Worm (Caenorhabditis elegans) whole organism, young adult: ENCODE measurements around the gene lrch-1.

Experiments
- B0035.1 ChIP-seq: sonication (generic microtip); optimal IDR thresholded peaks from 2 replicates; lab custom pipeline; 2016; ENCODE audit warnings: missing genetic modification characterization, mild to moderate bottlenecking, missing compliant biosample characterization, missing genotype, missing genetic modification reagents
- B0336.3 ChIP-seq: fragments of 200-800 bp; sonication (Bioruptor generic); IDR thresholded peaks from 2 replicates; pipeline ENCODE4 v1.3.6; 2022; ENCODE audit warnings: missing genetic modification characterization, missing compliant biosample characterization
- F49E8.2 ChIP-seq: sonication (generic microtip); optimal IDR thresholded peaks from 3 replicates; lab custom pipeline; 2017; ENCODE audit warnings: missing genetic modification characterization, mild to moderate bottlenecking, missing compliant biosample characterization, antibody characterized with exemption, moderate library complexity; ENCODE audit not compliant: insufficient read depth
- Y53F4B.3 ChIP-seq: fragments of 200-800 bp; sonication (Bioruptor generic); IDR thresholded peaks from 2 replicates; pipeline ENCODE4 v1.3.6; 2022; ENCODE audit warnings: missing genetic modification reagents, missing genetic modification characterization, missing compliant biosample characterization
- Y53G8AR.9 ChIP-seq: fragments of 200-800 bp; sonication (Bioruptor generic); conservative IDR thresholded peaks from 2 replicates; pipeline ENCODE4 v1.3.6; 2022; ENCODE audit warnings: missing genetic modification reagents, missing genetic modification characterization, missing compliant biosample characterization
- Y79H2A.3 ChIP-seq: fragments of 200-800 bp; sonication (Bioruptor generic); conservative IDR thresholded peaks from 2 replicates; pipeline ENCODE4 v1.3.6; 2022; ENCODE audit warnings: missing genetic modification reagents, missing genetic modification characterization, missing compliant biosample characterization
- Y95B8A.8 ChIP-seq: fragments of 200-800 bp; sonication (Bioruptor generic); IDR thresholded peaks from 2 replicates; pipeline ENCODE4 v1.3.6; 2022; ENCODE audit warnings: missing genetic modification reagents, missing genetic modification characterization, missing compliant biosample characterization
- ZK185.1 ChIP-seq: sonication (generic microtip); optimal IDR thresholded peaks from 2 replicates; lab custom pipeline; 2016; ENCODE audit warnings: mild to moderate bottlenecking, missing genetic modification characterization, missing compliant biosample characterization; ENCODE audit not compliant: poor library complexity, severe bottlenecking
- ama-1 ChIP-seq, 3 experiments: fragments of 150-350 bp in 1 of 3; sonication (generic microtip) in 2 of 3; optimal IDR thresholded peaks; 2 replicates each; lab custom pipeline; 2014 to 2018; ENCODE audit warnings: missing biosample characterization in 2 of 3, missing genetic modification characterization in 2 of 3, missing genetic modification reagents in 2 of 3
- aptf-2 ChIP-seq: fragments of 200-800 bp; sonication (Bioruptor generic); conservative IDR thresholded peaks from 2 replicates; pipeline ENCODE4 v1.3.6; 2022; ENCODE audit warnings: missing genetic modification reagents, missing genetic modification characterization, missing compliant biosample characterization
- attf-5 ChIP-seq: fragments of 200-800 bp; sonication (Bioruptor generic); optimal IDR thresholded peaks from 2 replicates; lab custom pipeline; 2018; ENCODE audit warnings: mild to moderate bottlenecking, missing genetic modification characterization, missing compliant biosample characterization
- bed-1 ChIP-seq: fragments of 200-800 bp; sonication (Bioruptor generic); IDR thresholded peaks from 2 replicates; pipeline ENCODE4 v1.3.6; 2022; ENCODE audit warnings: missing genetic modification reagents, missing genetic modification characterization, missing compliant biosample characterization
- cebp-1 ChIP-seq, 2 experiments: fragments of 200-800 bp in 1 of 2; sonication (Bioruptor generic) in 1 of 2; sonication (generic microtip) in 1 of 2; IDR thresholded peaks in 1 of 2; optimal IDR thresholded peaks in 1 of 2; 2 replicates each; pipeline versions ENCODE4 v1.3.6 to Lab custom; 2017 to 2022; ENCODE audit warnings: missing compliant biosample characterization in 2 of 2, missing genetic modification characterization in 2 of 2, mild to moderate bottlenecking in 1 of 2, missing genetic modification reagents in 1 of 2, moderate library complexity in 1 of 2
- ceh-100 ChIP-seq: fragments of 200-800 bp; sonication (Bioruptor generic); IDR thresholded peaks from 2 replicates; pipeline ENCODE4 v1.3.6; 2022; ENCODE audit warnings: missing genetic modification reagents, missing genetic modification characterization, missing compliant biosample characterization
- ceh-91 ChIP-seq: fragments of 200-800 bp; sonication (Bioruptor generic); IDR thresholded peaks from 2 replicates; pipeline ENCODE4 v1.3.6; 2022; ENCODE audit warnings: missing genetic modification reagents, missing genetic modification characterization, missing compliant biosample characterization
- dox-1 ChIP-seq: fragments of 200-800 bp; sonication (Bioruptor generic); IDR thresholded peaks from 2 replicates; pipeline ENCODE4 v1.3.6; 2022; ENCODE audit warnings: missing genetic modification reagents, missing genetic modification characterization, missing compliant biosample characterization
- dpl-1 ChIP-seq: fragments of 150-350 bp; optimal IDR thresholded peaks from 2 replicates; lab custom pipeline; 2014; ENCODE audit warnings: missing biosample characterization, missing genetic modification reagents, missing genetic modification characterization
- him-1 ChIP-seq: sonication (generic microtip); optimal IDR thresholded peaks from 2 replicates; lab custom pipeline; 2016; ENCODE audit warnings: missing genotype, missing genetic modification reagents, missing genetic modification characterization, missing compliant biosample characterization
- hlh-12 ChIP-seq: sonication (generic microtip); optimal IDR thresholded peaks from 2 replicates; lab custom pipeline; 2016; ENCODE audit warnings: missing genetic modification characterization, missing compliant biosample characterization
- hlh-26 ChIP-seq: fragments of 200-800 bp; sonication (Bioruptor generic); conservative IDR thresholded peaks from 2 replicates; pipeline ENCODE4 v1.3.6; 2022; ENCODE audit warnings: missing genetic modification reagents, missing genetic modification characterization, missing compliant biosample characterization
- hmg-1.2 ChIP-seq: fragments of 200-800 bp; sonication (Bioruptor generic); IDR thresholded peaks from 2 replicates; pipeline ENCODE4 v1.3.6; 2022; ENCODE audit warnings: missing genetic modification reagents, missing genetic modification characterization, missing compliant biosample characterization
- hmg-20 ChIP-seq: fragments of 200-800 bp; sonication (Bioruptor generic); IDR thresholded peaks from 2 replicates; pipeline ENCODE4 v1.3.6; 2022; ENCODE audit warnings: missing genetic modification reagents, missing genetic modification characterization, missing compliant biosample characterization
- hrde-1 ChIP-seq: sonication (generic microtip); optimal IDR thresholded peaks from 2 replicates; lab custom pipeline; 2016; ENCODE audit warnings: missing genetic modification characterization, mild to moderate bottlenecking, missing compliant biosample characterization, moderate library complexity, missing genotype, missing genetic modification reagents, borderline replicate concordance
- lag-1 ChIP-seq: fragments of 200-800 bp; sonication (Bioruptor generic); IDR thresholded peaks from 2 replicates; pipeline ENCODE4 v1.3.6; 2022; ENCODE audit warnings: missing genetic modification reagents, missing genetic modification characterization, missing compliant biosample characterization
- lin-35 ChIP-seq, 3 experiments: fragments of 150-350 bp in 2 of 3; sonication (generic microtip) in 1 of 3; optimal IDR thresholded peaks; 2 replicates each; lab custom pipeline; 2014 to 2018; ENCODE audit warnings: missing biosample characterization in 3 of 3, missing genetic modification characterization in 3 of 3, missing genetic modification reagents in 3 of 3
- madf-3 ChIP-seq: fragments of 200-800 bp; sonication (Bioruptor generic); IDR thresholded peaks from 2 replicates; pipeline ENCODE4 v1.3.6; 2022; ENCODE audit warnings: missing genetic modification reagents, missing genetic modification characterization, missing compliant biosample characterization
- madf-8 ChIP-seq: fragments of 200-800 bp; sonication (Bioruptor generic); conservative IDR thresholded peaks from 2 replicates; pipeline ENCODE4 v1.3.6; 2022; ENCODE audit warnings: missing genetic modification reagents, missing genetic modification characterization, missing compliant biosample characterization
- mxl-1 ChIP-seq: sonication (generic microtip); optimal IDR thresholded peaks from 2 replicates; lab custom pipeline; 2016; ENCODE audit warnings: missing genetic modification characterization, missing compliant biosample characterization
- nfya-2 ChIP-seq: fragments of 200-800 bp; sonication (Bioruptor generic); IDR thresholded peaks from 2 replicates; pipeline ENCODE4 v1.3.6; 2022; ENCODE audit warnings: missing genetic modification reagents, missing genetic modification characterization, missing compliant biosample characterization
- nfyb-1 ChIP-seq: fragments of 200-800 bp; sonication (Bioruptor generic); IDR thresholded peaks from 2 replicates; pipeline ENCODE4 v1.3.6; 2022; ENCODE audit warnings: missing genetic modification reagents, missing genetic modification characterization, missing compliant biosample characterization
- nhr-120 ChIP-seq: fragments of 200-800 bp; sonication (Bioruptor generic); IDR thresholded peaks from 2 replicates; pipeline ENCODE4 v1.3.6; 2022; ENCODE audit warnings: missing genetic modification characterization, missing compliant biosample characterization
- nhr-179 ChIP-seq: sonication (generic microtip); optimal IDR thresholded peaks from 2 replicates; lab custom pipeline; 2016; ENCODE audit warnings: mild to moderate bottlenecking, missing genetic modification characterization, missing compliant biosample characterization
- nhr-80 ChIP-seq: sonication (generic microtip); optimal IDR thresholded peaks from 2 replicates; lab custom pipeline; 2016; ENCODE audit warnings: missing genetic modification characterization, missing compliant biosample characterization
- pha-4 ChIP-seq: fragments of 150-350 bp; sonication (generic microtip); optimal IDR thresholded peaks from 2 replicates; lab custom pipeline; 2014; ENCODE audit warnings: missing biosample characterization, missing genetic modification reagents, missing genetic modification characterization
- sea-2 ChIP-seq: fragments of 200-800 bp; sonication (Bioruptor generic); IDR thresholded peaks from 2 replicates; pipeline ENCODE4 v1.3.6; 2022; ENCODE audit warnings: missing genetic modification characterization, missing compliant biosample characterization
- snpc-1.1 ChIP-seq: sonication (generic microtip); optimal IDR thresholded peaks from 2 replicates; lab custom pipeline; 2017; ENCODE audit warnings: missing genetic modification characterization, mild to moderate bottlenecking, missing compliant biosample characterization, antibody characterized with exemption, moderate library complexity, missing genotype, missing genetic modification reagents; ENCODE audit not compliant: insufficient read depth
- snpc-4 ChIP-seq, 5 experiments: fragments of 150-350 bp in 1 of 5; sonication (generic microtip) in 4 of 5; optimal IDR thresholded peaks; 2 replicates each; lab custom pipeline; 2014 to 2018; ENCODE audit warnings: missing genetic modification characterization in 5 of 5, missing biosample characterization in 3 of 5, antibody characterized with exemption in 2 of 5, mild to moderate bottlenecking in 2 of 5, missing compliant biosample characterization in 2 of 5, missing genotype in 2 of 5, moderate library complexity in 2 of 5, missing genetic modification reagents in 1 of 5
- somi-1 ChIP-seq: fragments of 200-800 bp; sonication (Bioruptor generic); optimal IDR thresholded peaks from 2 replicates; lab custom pipeline; 2018; ENCODE audit warnings: mild to moderate bottlenecking, missing genetic modification characterization, missing compliant biosample characterization
- tbx-9 ChIP-seq: sonication (generic microtip); optimal IDR thresholded peaks from 2 replicates; lab custom pipeline; 2016; ENCODE audit warnings: borderline replicate concordance, missing genetic modification characterization, inconsistent platforms, missing compliant biosample characterization
- tlf-1 ChIP-seq: fragments of 200-800 bp; sonication (Bioruptor generic); optimal IDR thresholded peaks from 2 replicates; lab custom pipeline; 2018; ENCODE audit warnings: mild to moderate bottlenecking, missing genetic modification characterization, missing compliant biosample characterization
- xnd-1 ChIP-seq: sonication (generic microtip); optimal IDR thresholded peaks from 2 replicates; lab custom pipeline; 2016; ENCODE audit warnings: missing genotype, missing genetic modification reagents, missing genetic modification characterization, missing compliant biosample characterization
- zfh-2 ChIP-seq: fragments of 200-800 bp; sonication (Bioruptor generic); conservative IDR thresholded peaks from 2 replicates; pipeline ENCODE4 v1.3.6; 2022; ENCODE audit warnings: missing genetic modification reagents, missing genetic modification characterization, missing compliant biosample characterization
- ztf-18 ChIP-seq: sonication (generic microtip); optimal IDR thresholded peaks from 2 replicates; lab custom pipeline; 2016; ENCODE audit warnings: missing genotype, mild to moderate bottlenecking, missing genetic modification characterization, missing compliant biosample characterization
- ztf-26 ChIP-seq: sonication (generic microtip); optimal IDR thresholded peaks from 2 replicates; lab custom pipeline; 2017; ENCODE audit warnings: missing genetic modification characterization, missing compliant biosample characterization
- ztf-3 ChIP-seq: fragments of 200-800 bp; sonication (Bioruptor generic); optimal IDR thresholded peaks from 2 replicates; lab custom pipeline; 2018; ENCODE audit warnings: mild to moderate bottlenecking, missing genetic modification characterization, missing compliant biosample characterization

lrch-1 gene

ce11 chrX:6207687-6208088, 8.8 kb downstream of the lrch-1 start, which contains the start of gene T13C5.6:
TSS of gene T13C5.6 (minus strand) at chrX:6207687.
- TF ChIP-seq madf-8 (no peak), dpl-1 (GFP tag; lab: Kevin White, UChicago) (no peak), tlf-1 (GFP tag; lab: Kevin White, UChicago) (peak; percentile 72), tbx-9 (tag; lab: Kevin White, UChicago) (peak; percentile 74), attf-5 (GFP tag; lab: Kevin White, UChicago) (peak; percentile 89), ZK185.1 (tag; lab: Kevin White, UChicago) (peak; percentile 97), lin-35 (GFP tag; optimal IDR thresholded peaks at IDR 0.05; lab: Kevin White, UChicago) (peak in 1 of 3 experiments; percentile 58), snpc-4 (GFP tag; optimal IDR thresholded peaks at IDR 0.05; lab: Kevin White, UChicago) (no peak), snpc-4 (tag; optimal IDR thresholded peaks at IDR 0.05; lab: Kevin White, UChicago) (peak in 2 of 4 experiments; percentile 71 to 81), ztf-3 (peak; percentile 33), hlh-12 (tag; lab: Kevin White, UChicago) (peak; percentile 20), F49E8.2 (tag; lab: Kevin White, UChicago) (no peak), bed-1 (GFP tag; lab: Robert Waterston, UW) (peak; percentile 92; the same call in 1 of the 2 replicates), lag-1 (GFP tag; lab: Robert Waterston, UW) (no peak), Y53G8AR.9 (GFP tag; lab: Robert Waterston, UW) (peak; percentile 72; the same call in 1 of the 2 replicates), xnd-1 (tag; lab: Kevin White, UChicago) (no peak), snpc-1.1 (tag; lab: Kevin White, UChicago) (no peak), B0336.3 (GFP tag; lab: Robert Waterston, UW) (peak; percentile 85; the same call in 1 of the 2 replicates), ceh-100 (GFP tag; lab: Robert Waterston, UW) (peak; percentile 48; the same call in 1 of the 2 replicates), hmg-1.2 (GFP tag; lab: Robert Waterston, UW) (peak; percentile 82), B0035.1 (tag; lab: Kevin White, UChicago) (peak; percentile 88), dox-1 (peak; percentile 93), ztf-26 (tag; lab: Kevin White, UChicago) (peak; percentile 80), somi-1 (GFP tag; lab: Kevin White, UChicago) (peak; percentile 90), Y79H2A.3 (GFP tag; lab: Robert Waterston, UW) (peak; percentile 66; the same call in 1 of the 2 replicates), nfya-2 (GFP tag; lab: Robert Waterston, UW) (0 out of 2 replicates have a peak, but pooled peaks have one; percentile 37), nhr-80 (tag; lab: Kevin White, UChicago) (peak; percentile 82), Y95B8A.8 (GFP tag; lab: Robert Waterston, UW) (0 out of 2 replicates have a peak, but pooled peaks have one; percentile 48), nhr-120 (peak; percentile 72; the same call in 1 of the 2 replicates), mxl-1 (peak; percentile 68), cebp-1 (GFP tag; IDR thresholded peaks at IDR 0.05; lab: Robert Waterston, UW) (peak; percentile 74), cebp-1 (tag; optimal IDR thresholded peaks at IDR 0.05; lab: Kevin White, UChicago) (peak; percentile 91), pha-4 (no peak), ztf-18 (tag; lab: Kevin White, UChicago) (peak; percentile 77), nhr-179 (tag; lab: Kevin White, UChicago) (peak; percentile 79), hlh-26 (GFP tag; lab: Robert Waterston, UW) (0 out of 2 replicates have a peak, but pooled peaks have one; percentile 43), aptf-2 (GFP tag; lab: Robert Waterston, UW) (peak; percentile 83), nfyb-1 (GFP tag; lab: Robert Waterston, UW) (peak; percentile 93), hmg-20 (peak; percentile 85), ceh-91 (GFP tag; lab: Robert Waterston, UW) (no peak), him-1 (peak; percentile 49), Y53F4B.3 (GFP tag; lab: Robert Waterston, UW) (no peak), sea-2 (GFP tag; lab: Robert Waterston, UW) (no peak), zfh-2 (GFP tag; lab: Robert Waterston, UW) (peak; percentile 89), ama-1 (optimal IDR thresholded peaks at IDR 0.05; lab: Kevin White, UChicago) (no peak), ama-1 (GFP tag; optimal IDR thresholded peaks at IDR 0.05; lab: Kevin White, UChicago) (peak in 1 of 2 experiments; percentile 85), madf-3 (GFP tag; lab: Robert Waterston, UW) (no peak), hrde-1 (tag; lab: Kevin White, UChicago) (peak; percentile 76)
